Worm (Caenorhabditis elegans) whole organism, young adult: ENCODE measurements around the gene fmo-4.

Source experiments
- Y67H2A.10 ChIP-seq: fragments of 200-800 bp; sonication (Bioruptor generic); conservative IDR thresholded peaks from 2 replicates; pipeline ENCODE4 v1.3.6; 2022; ENCODE audit warnings: missing genetic modification reagents, missing genetic modification characterization, missing compliant biosample characterization
- ama-1 ChIP-seq, 3 experiments: fragments of 150-350 bp in 1 of 3; sonication (generic microtip) in 2 of 3; optimal IDR thresholded peaks; 2 replicates each; lab custom pipeline; 2014 to 2018; ENCODE audit warnings: missing biosample characterization in 2 of 3, missing genetic modification characterization in 2 of 3, missing genetic modification reagents in 2 of 3
- atf-7 ChIP-seq: sonication (generic microtip); optimal IDR thresholded peaks from 2 replicates; lab custom pipeline; 2017; ENCODE audit warnings: mild to moderate bottlenecking, missing genetic modification characterization, missing compliant biosample characterization
- ccch-3 ChIP-seq: fragments of 200-800 bp; sonication (Bioruptor generic); optimal IDR thresholded peaks from 2 replicates; lab custom pipeline; 2018; ENCODE audit warnings: mild to moderate bottlenecking, missing genetic modification characterization, missing compliant biosample characterization
- ceh-40 ChIP-seq: fragments of 200-800 bp; sonication (Bioruptor generic); IDR thresholded peaks from 2 replicates; pipeline ENCODE4 v1.3.6; 2022; ENCODE audit warnings: missing genetic modification characterization, missing compliant biosample characterization
- ekl-4 ChIP-seq: fragments of 200-800 bp; sonication (Bioruptor generic); IDR thresholded peaks from 2 replicates; pipeline ENCODE4 v1.3.6; 2022; ENCODE audit warnings: missing genetic modification reagents, missing genetic modification characterization, missing compliant biosample characterization
- him-1 ChIP-seq: sonication (generic microtip); optimal IDR thresholded peaks from 2 replicates; lab custom pipeline; 2016; ENCODE audit warnings: missing genotype, missing genetic modification reagents, missing genetic modification characterization, missing compliant biosample characterization
- lin-54 ChIP-seq: fragments of 200-800 bp; sonication (Bioruptor generic); optimal IDR thresholded peaks from 2 replicates; lab custom pipeline; 2018; ENCODE audit warnings: mild to moderate bottlenecking, missing genetic modification characterization, missing compliant biosample characterization
- nhr-120 ChIP-seq: fragments of 200-800 bp; sonication (Bioruptor generic); IDR thresholded peaks from 2 replicates; pipeline ENCODE4 v1.3.6; 2022; ENCODE audit warnings: missing genetic modification characterization, missing compliant biosample characterization
- nhr-90 ChIP-seq: sonication (generic microtip); optimal IDR thresholded peaks from 2 replicates; lab custom pipeline; 2016; ENCODE audit warnings: missing genotype, mild to moderate bottlenecking, missing genetic modification characterization, missing compliant biosample characterization
- snpc-3.4 ChIP-seq: sonication (generic microtip); optimal IDR thresholded peaks from 2 replicates; lab custom pipeline; 2017; ENCODE audit warnings: missing genetic modification characterization, mild to moderate bottlenecking, missing compliant biosample characterization, antibody characterized with exemption, moderate library complexity, missing genotype, missing genetic modification reagents
- sptf-2 ChIP-seq: fragments of 200-800 bp; sonication (Bioruptor generic); optimal IDR thresholded peaks from 2 replicates; lab custom pipeline; 2018; ENCODE audit warnings: mild to moderate bottlenecking, missing genetic modification characterization, missing compliant biosample characterization
- zfh-2 ChIP-seq: fragments of 200-800 bp; sonication (Bioruptor generic); conservative IDR thresholded peaks from 2 replicates; pipeline ENCODE4 v1.3.6; 2022; ENCODE audit warnings: missing genetic modification reagents, missing genetic modification characterization, missing compliant biosample characterization
- ztf-3 ChIP-seq: fragments of 200-800 bp; sonication (Bioruptor generic); optimal IDR thresholded peaks from 2 replicates; lab custom pipeline; 2018; ENCODE audit warnings: mild to moderate bottlenecking, missing genetic modification characterization, missing compliant biosample characterization

- no peak for TF ChIP-seq ama-1 (optimal IDR thresholded peaks at IDR 0.05; lab: Kevin White, UChicago)
- peak in 1 of 2 experiments; percentile 19 for TF ChIP-seq ama-1 (GFP tag; optimal IDR thresholded peaks at IDR 0.05; lab: Kevin White, UChicago)
- TF ChIP-seq Y67H2A.10 = no peak
- no peak for TF ChIP-seq lin-54 (GFP tag; lab: Kevin White, UChicago)
- TF ChIP-seq him-1 (tag; lab: Kevin White, UChicago) = no peak
- no peak for TF ChIP-seq ceh-40
- no peak for TF ChIP-seq sptf-2 (GFP tag; lab: Kevin White, UChicago)
- no peak for TF ChIP-seq ccch-3 (GFP tag; lab: Kevin White, UChicago)
- no peak for TF ChIP-seq zfh-2 (GFP tag; lab: Robert Waterston, UW)
- no peak for TF ChIP-seq ekl-4 (GFP tag; lab: Robert Waterston, UW)
- no peak for TF ChIP-seq atf-7 (tag; lab: Kevin White, UChicago)
- TF ChIP-seq snpc-3.4 (tag; lab: Kevin White, UChicago) = no peak
- TF ChIP-seq nhr-90 = no peak
- no peak for TF ChIP-seq ztf-3 (GFP tag; lab: Kevin White, UChicago)
- TF ChIP-seq nhr-120 (GFP tag; lab: Robert Waterston, UW) = no peak
Measured at ce11 chrV:13653713-13654393, 47.4 kb upstream of the fmo-4 start, which contains the start of gene lpin-1.
